Fruit fly (Drosophila melanogaster) whole organism, pupa: ENCODE data around the gene Cpr78Cb.

ENCODE experiments used
- CG12605 ChIP-seq: fragments of 200-800 bp; sonication (Bioruptor generic); IDR thresholded peaks from 2 replicates; pipeline ENCODE4 v1.3.6; 2022; ENCODE audit warnings: missing biosample characterization, missing genetic modification characterization
- CG13204 ChIP-seq: fragments of 200-800 bp; sonication (Bioruptor generic); optimal IDR thresholded peaks from 2 replicates; lab custom pipeline; 2018; ENCODE audit warnings: missing biosample characterization, mild to moderate bottlenecking, missing genetic modification characterization, moderate library complexity
- CG8301 ChIP-seq: fragments of 200-800 bp; sonication (Bioruptor generic); optimal IDR thresholded peaks from 2 replicates; lab custom pipeline; 2018; ENCODE audit warnings: missing biosample characterization, mild to moderate bottlenecking, missing genetic modification characterization
- EcR ChIP-seq: fragments of 200-800 bp; sonication (Bioruptor generic); optimal IDR thresholded peaks from 3 replicates; lab custom pipeline; 2019; ENCODE audit warnings: missing biosample characterization, missing genetic modification characterization, mild to moderate bottlenecking, moderate library complexity, missing genetic modification reagents
- Ets98B ChIP-seq: fragments of 200-800 bp; sonication (Bioruptor generic); IDR thresholded peaks from 2 replicates; pipeline ENCODE4 v1.3.6; 2022; ENCODE audit warnings: missing biosample characterization, missing genetic modification characterization
- Snoo ChIP-seq: fragments of 200-800 bp; sonication (Bioruptor generic); optimal IDR thresholded peaks from 3 replicates; lab custom pipeline; 2017; ENCODE audit warnings: missing biosample characterization, mild to moderate bottlenecking, missing genetic modification characterization, inconsistent platforms
- gl ChIP-seq: fragments of 200-800 bp; sonication (Bioruptor generic); optimal IDR thresholded peaks from 2 replicates; lab custom pipeline; 2018; ENCODE audit warnings: missing biosample characterization, mild to moderate bottlenecking, missing genetic modification characterization

DNA sequence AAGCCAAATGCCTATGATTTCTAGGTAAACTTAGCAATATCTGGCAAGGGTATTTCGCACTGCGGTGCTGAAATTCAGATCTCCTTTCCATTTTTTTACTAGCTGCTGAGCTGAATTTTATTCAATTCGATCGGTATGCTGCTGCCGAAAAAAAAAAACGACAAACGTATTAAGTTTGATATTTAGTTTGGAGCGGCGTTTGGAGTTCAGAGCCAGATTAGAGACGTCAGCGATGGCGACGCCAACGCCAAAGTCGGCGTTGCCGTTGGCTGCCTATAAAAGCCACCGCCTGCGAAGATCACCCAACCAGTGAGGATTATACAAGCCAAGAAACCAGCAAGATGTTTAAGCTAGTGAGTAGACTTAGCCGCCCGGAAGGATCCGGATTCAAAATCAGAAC, 6.0 kb downstream of the Cpr78Cb start, which contains the start of gene Cpr78Cc:
- TF ChIP-seq CG8301 (no peak), EcR (no peak), Ets98B (GFP tag; lab: Robert Waterston, UW) (no peak), CG13204 (GFP tag; lab: Kevin White, UChicago) (no peak), CG12605 (GFP tag; lab: Robert Waterston, UW) (no peak), gl (tag; lab: Kevin White, UChicago) (no peak), Snoo (tag; lab: Kevin White, UChicago) (no peak)
